Worm (Caenorhabditis elegans): ENCODE results near the gene C50C3.19.

DNA sequence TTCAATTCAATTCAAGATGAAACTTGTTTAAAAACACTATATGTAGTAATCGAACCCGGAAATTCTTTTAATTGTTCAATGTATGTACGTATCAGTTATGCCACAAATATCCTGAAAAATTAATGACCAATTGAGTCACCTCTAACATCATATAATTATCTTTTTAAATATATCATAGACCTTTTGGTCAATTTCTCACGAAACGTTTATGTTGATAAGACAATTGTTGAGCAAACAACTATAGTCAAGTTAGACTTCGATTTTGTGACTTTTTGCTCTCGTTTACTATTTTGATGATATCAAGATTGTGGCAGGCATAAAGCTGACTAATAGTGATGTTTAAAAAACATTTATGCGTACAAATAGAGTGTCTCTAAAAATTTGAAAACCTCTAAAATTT is 49.6 kb downstream of the C50C3.19 start:
- TF ChIP-seq F49E8.2 (tag; optimal IDR thresholded peaks at IDR 0.05; ENCODE audit: borderline replicate concordance) (no peak), ama-1 (optimal IDR thresholded peaks at IDR 0.05) (no peak)

Measured in whole organism, L4 larva.